Worm (Caenorhabditis elegans) whole organism, young adult: ENCODE data around the gene mlt-3.

ENCODE experiments used
- akir-1 ChIP-seq: fragments of 200-800 bp; sonication (Bioruptor generic); optimal IDR thresholded peaks from 2 replicates; lab custom pipeline; 2018; ENCODE audit warnings: mild to moderate bottlenecking, missing genetic modification characterization, moderate library complexity, missing compliant biosample characterization
- ama-1 ChIP-seq, 3 experiments: fragments of 150-350 bp in 1 of 3; sonication (generic microtip) in 2 of 3; optimal IDR thresholded peaks; 2 replicates each; lab custom pipeline; 2014 to 2018; ENCODE audit warnings: missing biosample characterization in 2 of 3, missing genetic modification characterization in 2 of 3, missing genetic modification reagents in 2 of 3
- atf-7 ChIP-seq: sonication (generic microtip); optimal IDR thresholded peaks from 2 replicates; lab custom pipeline; 2017; ENCODE audit warnings: mild to moderate bottlenecking, missing genetic modification characterization, missing compliant biosample characterization
- chd-7 ChIP-seq: sonication (generic microtip); optimal IDR thresholded peaks from 2 replicates; lab custom pipeline; 2016; ENCODE audit warnings: mild to moderate bottlenecking, missing genetic modification characterization, moderate library complexity, missing compliant biosample characterization
- dox-1 ChIP-seq: fragments of 200-800 bp; sonication (Bioruptor generic); IDR thresholded peaks from 2 replicates; pipeline ENCODE4 v1.3.6; 2022; ENCODE audit warnings: missing genetic modification reagents, missing genetic modification characterization, missing compliant biosample characterization
- hlh-12 ChIP-seq: sonication (generic microtip); optimal IDR thresholded peaks from 2 replicates; lab custom pipeline; 2016; ENCODE audit warnings: missing genetic modification characterization, missing compliant biosample characterization
- hlh-26 ChIP-seq: fragments of 200-800 bp; sonication (Bioruptor generic); conservative IDR thresholded peaks from 2 replicates; pipeline ENCODE4 v1.3.6; 2022; ENCODE audit warnings: missing genetic modification reagents, missing genetic modification characterization, missing compliant biosample characterization
- lir-1 ChIP-seq: fragments of 200-800 bp; sonication (Bioruptor generic); conservative IDR thresholded peaks from 2 replicates; pipeline ENCODE4 v1.3.6; 2022; ENCODE audit warnings: missing genetic modification reagents, missing genetic modification characterization, missing compliant biosample characterization
- nhr-90 ChIP-seq: sonication (generic microtip); optimal IDR thresholded peaks from 2 replicates; lab custom pipeline; 2016; ENCODE audit warnings: missing genotype, mild to moderate bottlenecking, missing genetic modification characterization, missing compliant biosample characterization
- rec-8 ChIP-seq, 2 experiments: sonication (generic microtip); optimal IDR thresholded peaks; 2 replicates each; lab custom pipeline; 2016; ENCODE audit warnings: mild to moderate bottlenecking in 2 of 2, missing genetic modification characterization in 2 of 2, missing genetic modification reagents in 2 of 2, missing genotype in 2 of 2, missing biosample characterization in 1 of 2, missing compliant biosample characterization in 1 of 2, moderate library complexity in 1 of 2
- sptf-2 ChIP-seq: fragments of 200-800 bp; sonication (Bioruptor generic); optimal IDR thresholded peaks from 2 replicates; lab custom pipeline; 2018; ENCODE audit warnings: mild to moderate bottlenecking, missing genetic modification characterization, missing compliant biosample characterization

ce11 chrIV:12268272-12269045 is 41.5 kb upstream of the mlt-3 start, which contains the start of the genes ppm-1.H and rpl-34:
- TF ChIP-seq hlh-12 (no peak), nhr-90 (tag; lab: Kevin White, UChicago) (no peak), rec-8 (tag; optimal IDR thresholded peaks at IDR 0.05; lab: Kevin White, UChicago) (no peak), chd-7 (tag; lab: Kevin White, UChicago) (no peak), sptf-2 (no peak), dox-1 (no peak), lir-1 (no peak), atf-7 (no peak), ama-1 (optimal IDR thresholded peaks at IDR 0.05; lab: Kevin White, UChicago) (no peak), ama-1 (GFP tag; optimal IDR thresholded peaks at IDR 0.05; lab: Kevin White, UChicago) (no peak), hlh-26 (GFP tag; lab: Robert Waterston, UW) (no peak), akir-1 (GFP tag; lab: Kevin White, UChicago) (no peak)
